Worm (Caenorhabditis elegans) whole organism, L3 larva: ENCODE data around the gene F44G3.7.

Source experiments
- ama-1 ChIP-seq: fragments of 150-350 bp; optimal IDR thresholded peaks from 2 replicates; lab custom pipeline; 2018
- unc-62 ChIP-seq: fragments of 150-350 bp; sonication (generic microtip); optimal IDR thresholded peaks from 4 replicates; lab custom pipeline; 2014; ENCODE audit warnings: missing biosample characterization, missing genetic modification reagents, missing genetic modification characterization

ce11 chrV:16129116-16129515, 7.8 kb downstream of the F44G3.7 start:
- TF ChIP-seq unc-62 (GFP tag; lab: Kevin White, UChicago) (no peak), ama-1 (no peak)
